Fruit fly (Drosophila melanogaster): ENCODE measurements around the gene pip.

dm6 chr3L:19258199-19258598 lies 79.2 kb downstream of the pip start:
- TF ChIP-seq CG8478 (optimal IDR thresholded peaks at IDR 0.05) (no peak), usp (GFP tag; optimal IDR thresholded peaks at IDR 0.05) (no peak)
